Worm (Caenorhabditis elegans): ENCODE results near the gene srlf-5.

srlf-5 gene

ce11 chrIV:12941254-12941653 lies 14.7 kb upstream of the srlf-5 start, which contains the start of gene dod-24:
Gene dod-24 (minus strand): TSS chrIV:12941354.
- TF ChIP-seq mel-28 (tag; optimal IDR thresholded peaks at IDR 0.05; ENCODE audit: borderline replicate concordance) (no peak), hlh-12 (tag; optimal IDR thresholded peaks at IDR 0.05) (no peak), atf-7 (tag; optimal IDR thresholded peaks at IDR 0.05) (no peak), rec-8 (tag; optimal IDR thresholded peaks at IDR 0.05) (no peak), lin-40 (tag; optimal IDR thresholded peaks at IDR 0.05) (no peak), mcd-1 (GFP tag; IDR thresholded peaks at IDR 0.05) (no peak), ccch-3 (GFP tag; optimal IDR thresholded peaks at IDR 0.05) (no peak), ztf-28 (GFP tag; IDR thresholded peaks at IDR 0.05) (no peak), akir-1 (GFP tag; optimal IDR thresholded peaks at IDR 0.05) (no peak), ceh-27 (GFP tag; optimal IDR thresholded peaks at IDR 0.05) (no peak), let-526 (GFP tag; IDR thresholded peaks at IDR 0.05) (no peak), B0261.1 (tag; optimal IDR thresholded peaks at IDR 0.05) (no peak), nhr-179 (tag; optimal IDR thresholded peaks at IDR 0.05) (no peak), hmg-20 (GFP tag; IDR thresholded peaks at IDR 0.05) (no peak), B0336.3 (GFP tag; IDR thresholded peaks at IDR 0.05) (no peak), aptf-2 (GFP tag; conservative IDR thresholded peaks at IDR 0.05) (no peak)

- TF ChIP-seq mxl-1 (tag; optimal IDR thresholded peaks at IDR 0.05) (no peak), nhr-80 (tag; optimal IDR thresholded peaks at IDR 0.05) (peak; percentile 69), let-526 (GFP tag; IDR thresholded peaks at IDR 0.05) (no peak), rec-8 (tag; optimal IDR thresholded peaks at IDR 0.05) (no peak), nfyb-1 (GFP tag; IDR thresholded peaks at IDR 0.05) (peak; percentile 78), akir-1 (GFP tag; optimal IDR thresholded peaks at IDR 0.05) (no peak), xnd-1 (tag; optimal IDR thresholded peaks at IDR 0.05) (no peak), lin-35 (GFP tag; optimal IDR thresholded peaks at IDR 0.05) (no peak), nhr-90 (tag; optimal IDR thresholded peaks at IDR 0.05) (no peak), ccch-3 (GFP tag; optimal IDR thresholded peaks at IDR 0.05) (no peak), F55B11.4 (tag; optimal IDR thresholded peaks at IDR 0.05; ENCODE audit: borderline replicate concordance, insufficient read depth) (no peak), nfya-1 (tag; optimal IDR thresholded peaks at IDR 0.05; ENCODE audit: borderline replicate concordance, insufficient read depth) (no peak), Y95B8A.8 (GFP tag; IDR thresholded peaks at IDR 0.05) (no peak)
Measured at ce11 chrIV:12936221-12936776, 9.8 kb upstream of the srlf-5 start, which contains the start of the genes cld-1 and dod-21. Gene cld-1 (minus strand): TSS chrIV:12936271. Gene dod-21 (plus strand): TSS chrIV:12936738.

ce11 chrIV:12924332-12924731 lies 2.2 kb downstream of the srlf-5 start, which contains the start of gene srlf-4:
Gene srlf-4 (minus strand): TSS chrIV:12924432.
- no peak for TF ChIP-seq tbx-9 (tag; optimal IDR thresholded peaks at IDR 0.05; ENCODE audit: borderline replicate concordance)
- no peak for TF ChIP-seq Y53F4B.3 (GFP tag; IDR thresholded peaks at IDR 0.05)
- TF ChIP-seq tbp1 (GFP tag; optimal IDR thresholded peaks at IDR 0.05): no peak
- 0 out of 2 replicates have a peak, but pooled peaks have one; percentile 34 for TF ChIP-seq bed-1 (GFP tag; IDR thresholded peaks at IDR 0.05)
- no peak for TF ChIP-seq nhr-27 (tag; optimal IDR thresholded peaks at IDR 0.05)
- no peak for TF ChIP-seq dox-1 (GFP tag; IDR thresholded peaks at IDR 0.05)
- TF ChIP-seq unc-62 (GFP tag; optimal IDR thresholded peaks at IDR 0.05): no peak

ce11 chrIV:12921027-12921426 lies 5.5 kb downstream of the srlf-5 start, which contains the start of gene C32H11.4:
Gene C32H11.4 (plus strand): TSS chrIV:12921264.
- TF ChIP-seq sea-2 (GFP tag; IDR thresholded peaks at IDR 0.05) (no peak), nhr-80 (tag; optimal IDR thresholded peaks at IDR 0.05) (peak; percentile 32)

Measured in whole organism, young adult.